Worm (Caenorhabditis elegans): ENCODE results near the gene C35B1.5.

DNA sequence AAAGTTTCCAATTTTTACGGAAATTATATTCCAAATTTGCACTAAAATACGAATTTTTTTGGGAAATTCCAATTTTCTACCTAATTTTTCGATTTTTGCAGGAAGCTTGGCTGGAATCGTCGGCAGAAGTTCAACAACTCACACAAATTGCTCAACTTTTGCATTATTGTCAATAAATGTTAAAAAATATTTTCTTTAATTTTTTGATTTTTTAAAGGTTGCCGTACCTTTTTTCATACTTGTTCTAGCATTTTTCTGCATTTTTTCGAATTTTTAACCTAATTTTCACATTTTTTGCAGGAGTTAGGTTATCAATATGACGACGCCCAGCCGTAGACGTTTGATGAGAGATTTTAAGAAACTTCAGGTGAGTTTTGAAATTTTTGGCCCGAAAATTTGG is 18.7 kb upstream of the C35B1.5 start, which contains the start of gene ubc-1:
- no peak for TF ChIP-seq ceh-36 (tag; optimal IDR thresholded peaks at IDR 0.05)
- no peak for TF ChIP-seq hnd-1 (tag; optimal IDR thresholded peaks at IDR 0.05)
- TF ChIP-seq ama-1 (optimal IDR thresholded peaks at IDR 0.05), result no peak
- no peak for TF ChIP-seq scrt-1 (GFP tag; IDR thresholded peaks at IDR 0.05)
- no peak for TF ChIP-seq pes-1 (GFP tag; IDR thresholded peaks at IDR 0.05)
- no peak for TF ChIP-seq sea-1 (GFP tag; conservative IDR thresholded peaks at IDR 0.05)
